Fruit fly (Drosophila melanogaster): ENCODE data around the gene CG9588.

The CG9588 gene

DNA sequence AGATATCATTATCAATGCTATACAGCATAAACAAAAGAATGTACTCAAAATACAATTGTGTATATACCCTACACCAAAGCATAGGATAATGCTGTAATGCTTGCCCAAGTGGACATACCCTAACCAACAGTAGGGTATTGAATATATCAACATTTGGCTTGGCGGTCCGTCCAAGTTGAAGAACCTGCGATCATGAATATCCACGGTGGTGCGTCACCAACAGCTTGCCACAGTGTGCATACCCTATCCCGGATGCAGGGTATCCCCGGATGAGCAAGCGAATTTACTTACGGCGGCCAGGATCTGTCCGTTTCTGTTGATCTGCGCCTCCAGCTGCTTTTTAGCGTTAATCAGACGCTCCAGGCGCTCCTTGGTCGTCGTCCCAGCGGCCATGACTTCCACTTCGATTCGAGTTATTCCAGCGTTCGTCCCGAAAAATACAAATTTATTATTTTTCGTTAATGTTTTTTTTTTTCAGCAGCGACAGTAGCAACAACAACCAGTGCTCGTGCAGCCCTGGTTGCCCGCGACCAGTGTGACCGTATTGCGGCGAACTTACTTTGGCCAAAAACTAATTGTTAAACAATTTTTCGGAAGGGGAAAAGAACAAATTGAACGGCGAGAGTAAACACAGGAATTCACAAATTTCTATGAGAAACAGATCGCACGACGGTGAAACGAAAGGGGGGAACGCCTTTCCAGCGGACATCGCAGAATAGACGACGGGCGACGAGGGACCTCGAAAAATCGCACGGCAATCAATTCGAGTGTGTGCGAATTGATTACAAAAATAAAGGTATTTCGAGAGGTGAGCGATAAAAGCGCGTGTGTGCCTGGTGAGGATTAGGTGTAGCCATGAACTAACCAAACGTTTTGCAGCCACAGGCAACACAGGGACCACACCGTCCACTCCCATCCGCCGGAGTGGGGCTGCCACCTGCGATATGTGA is at the start of gene CG9588, which contains the start of gene Lkb1 (continued):
- TF ChIP-seq CG9437 (GFP tag; optimal IDR thresholded peaks at IDR 0.05) (peak; percentile 17), CG1233 (GFP tag; optimal IDR thresholded peaks at IDR 0.05) (peak; percentile 32), CG8290 (GFP tag; optimal IDR thresholded peaks at IDR 0.05) (no peak), CG8290 (tag; optimal IDR thresholded peaks at IDR 0.05) (peak in 1 of 2 experiments; percentile 73), lmd (GFP tag; IDR thresholded peaks at IDR 0.05) (peak; percentile 82), sug (tag; optimal IDR thresholded peaks at IDR 0.05) (no peak), Atf6 (GFP tag; IDR thresholded peaks at IDR 0.05) (peak; percentile 71), CG7963 (GFP tag; IDR thresholded peaks at IDR 0.05; ENCODE audit: partially characterized antibody) (no peak), CG4328 (GFP tag; optimal IDR thresholded peaks at IDR 0.05) (no peak), sna (GFP tag; IDR thresholded peaks at IDR 0.05; ENCODE audit: partially characterized antibody) (no peak), Xbp1 (GFP tag; optimal IDR thresholded peaks at IDR 0.05) (peak; percentile 66), tgo (GFP tag; IDR thresholded peaks at IDR 0.05) (peak; percentile 76), stwl (tag; optimal IDR thresholded peaks at IDR 0.05) (peak; percentile 39), CG18619 (GFP tag; optimal IDR thresholded peaks at IDR 0.05) (peak; percentile 36), peb (GFP tag; IDR thresholded peaks at IDR 0.05) (peak; percentile 66), eve (GFP tag; optimal IDR thresholded peaks at IDR 0.05) (no peak), C15 (GFP tag; IDR thresholded peaks at IDR 0.05) (0 out of 3 replicates have a peak, but pooled peaks have one; percentile 47), dysf (GFP tag; IDR thresholded peaks at IDR 0.05) (peak; percentile 79), chinmo (GFP tag; IDR thresholded peaks at IDR 0.05; ENCODE audit: partially characterized antibody) (no peak), vvl (GFP tag; IDR thresholded peaks at IDR 0.05) (peak; percentile 87), Deaf1 (tag; optimal IDR thresholded peaks at IDR 0.05) (no peak), CG9817 (tag; optimal IDR thresholded peaks at IDR 0.05) (peak; percentile 44), psq (GFP tag; optimal IDR thresholded peaks at IDR 0.05) (no peak), CG6791 (GFP tag; IDR thresholded peaks at IDR 0.05; ENCODE audit: partially characterized antibody) (peak; percentile 52; the same call in 2 of the 3 replicates), tio (GFP tag; optimal IDR thresholded peaks at IDR 0.05) (no peak), pb (GFP tag; optimal IDR thresholded peaks at IDR 0.05) (peak; percentile 53), CG17361 (GFP tag; IDR thresholded peaks at IDR 0.05) (peak; percentile 33; the same call in 1 of the 3 replicates), slp2 (GFP tag; optimal IDR thresholded peaks at IDR 0.05) (peak; percentile 35), CG8281 (tag; optimal IDR thresholded peaks at IDR 0.05) (no peak), cas (GFP tag; IDR thresholded peaks at IDR 0.05) (peak; percentile 21; the same call in 1 of the 2 replicates), CG18011 (GFP tag; optimal IDR thresholded peaks at IDR 0.05) (no peak), sr (GFP tag; IDR thresholded peaks at IDR 0.05) (peak; percentile 68; the same call in 2 of the 3 replicates), Lpt (GFP tag; optimal IDR thresholded peaks at IDR 0.05) (no peak), ewg (GFP tag; optimal IDR thresholded peaks at IDR 0.05) (peak; percentile 39), Blimp-1 (GFP tag; optimal IDR thresholded peaks at IDR 0.05) (no peak), so (GFP tag; IDR thresholded peaks at IDR 0.05) (peak; percentile 72; the same call in 2 of the 3 replicates), br (optimal IDR thresholded peaks at IDR 0.05) (no peak), trem (tag; optimal IDR thresholded peaks at IDR 0.05) (peak; percentile 58), CG11696 (GFP tag; IDR thresholded peaks at IDR 0.05) (0 out of 2 replicates have a peak, but pooled peaks have one; percentile 43), CG10267 (tag; optimal IDR thresholded peaks at IDR 0.05) (peak; percentile 28), ken (GFP tag; IDR thresholded peaks at IDR 0.05) (peak; percentile 81), CG18599 (GFP tag; optimal IDR thresholded peaks at IDR 0.05) (peak; percentile 53), Aef1 (GFP tag; IDR thresholded peaks at IDR 0.05) (peak; percentile 65), CG3407 (GFP tag; optimal IDR thresholded peaks at IDR 0.05) (no peak), CG12236 (GFP tag; optimal IDR thresholded peaks at IDR 0.05) (no peak), CG34376 (GFP tag; optimal IDR thresholded peaks at IDR 0.05) (no peak), CG17829 (tag; optimal IDR thresholded peaks at IDR 0.05) (no peak), CG10209 (GFP tag; optimal IDR thresholded peaks at IDR 0.05) (peak; percentile 43), dmrt99B (tag; optimal IDR thresholded peaks at IDR 0.05) (no peak)
